Fruit fly (Drosophila melanogaster) whole organism, prepupa: ENCODE measurements around the gene pod1.

Source experiments
- CG11294 ChIP-seq: fragments of 200-800 bp; sonication (Bioruptor generic); IDR thresholded peaks from 2 replicates; pipeline ENCODE4 v1.3.6; 2022; ENCODE audit warnings: missing biosample characterization, missing genetic modification characterization
- CG34406 ChIP-seq: fragments of 200-800 bp; sonication (Bioruptor generic); optimal IDR thresholded peaks from 3 replicates; lab custom pipeline; 2016; ENCODE audit warnings: missing biosample characterization, missing genetic modification characterization
- Hr38 ChIP-seq: sonication (Bioruptor generic); optimal IDR thresholded peaks from 2 replicates; lab custom pipeline; 2016; ENCODE audit warnings: missing biosample characterization, missing genetic modification characterization
- lz ChIP-seq: fragments of 200-800 bp; sonication (Bioruptor generic); optimal IDR thresholded peaks from 3 replicates; lab custom pipeline; 2016; ENCODE audit warnings: missing biosample characterization, missing genetic modification characterization

DNA sequence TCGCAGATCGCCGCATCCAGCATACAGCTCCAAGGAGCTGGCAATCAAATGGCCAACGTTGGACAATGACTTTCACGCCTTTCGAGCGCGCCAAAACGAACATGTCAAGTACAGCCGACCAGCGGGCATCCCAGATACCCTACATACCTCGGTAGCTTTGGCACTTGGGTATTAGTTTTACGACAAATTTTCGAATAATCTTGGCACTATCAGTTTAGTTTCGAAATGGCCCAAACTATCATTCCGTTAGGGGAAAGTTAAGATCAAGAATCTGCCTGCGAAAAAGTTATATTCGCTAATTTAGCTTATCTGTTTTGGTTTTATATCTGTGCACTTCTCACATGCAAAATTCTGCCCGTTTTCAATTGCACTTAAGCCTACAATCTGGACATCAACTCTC, 24.7 kb upstream of the pod1 start:
- TF ChIP-seq CG34406 (GFP tag; lab: Kevin White, UChicago): no peak
- no peak for TF ChIP-seq Hr38 (GFP tag; lab: Kevin White, UChicago)
- TF ChIP-seq lz (GFP tag; lab: Kevin White, UChicago): peak; percentile 1
- no peak for TF ChIP-seq CG11294
